Worm (Caenorhabditis elegans): ENCODE results near the gene Y38H8A.12.

DNA sequence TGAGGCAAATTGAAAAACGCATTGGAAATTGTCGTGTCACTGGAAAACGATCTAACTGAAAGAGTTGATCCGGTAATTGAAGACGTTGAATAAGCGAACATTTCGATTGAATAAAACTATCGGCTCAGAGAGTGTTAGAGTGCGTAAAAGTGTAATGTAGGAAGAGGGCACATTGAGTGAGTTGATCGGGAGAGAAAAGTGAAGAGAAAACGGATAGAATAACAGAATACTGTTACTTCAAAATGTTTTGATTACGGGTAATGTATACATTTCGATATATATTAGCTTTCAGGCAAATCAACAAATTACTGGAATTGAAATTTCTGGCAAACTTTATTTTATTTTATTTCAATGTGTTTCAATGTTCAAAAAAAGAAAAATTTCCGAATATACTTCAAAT, 6.1 kb downstream of the Y38H8A.12 start, which contains the start of gene uso-1:
- TF ChIP-seq tab-1 (GFP tag; IDR thresholded peaks at IDR 0.05) (no peak), flt-1 (GFP tag; IDR thresholded peaks at IDR 0.05) (no peak), med-1 (GFP tag; optimal IDR thresholded peaks at IDR 0.05; ENCODE audit: insufficient read depth) (no peak), klf-2 (GFP tag; conservative IDR thresholded peaks at IDR 0.05) (no peak), ztf-29 (GFP tag; IDR thresholded peaks at IDR 0.05) (no peak), T22C8.4 (GFP tag; IDR thresholded peaks at IDR 0.05) (no peak), ref-1 (GFP tag; conservative IDR thresholded peaks at IDR 0.05) (no peak)
